Worm (Caenorhabditis elegans) whole organism, L1 larva: Measurements from ENCODE around the gene C08G5.6.

Source experiments
- C04F5.9 ChIP-seq: sonication (generic microtip); optimal IDR thresholded peaks from 2 replicates; lab custom pipeline; 2016; ENCODE audit warnings: missing genetic modification characterization, missing compliant biosample characterization
- C34B4.2 ChIP-seq: sonication (generic microtip); optimal IDR thresholded peaks from 2 replicates; lab custom pipeline; 2017; ENCODE audit warnings: mild to moderate bottlenecking, missing genetic modification characterization, missing compliant biosample characterization
- Y116A8C.19 ChIP-seq: sonication (generic microtip); optimal IDR thresholded peaks from 2 replicates; lab custom pipeline; 2016; ENCODE audit warnings: missing compliant biosample characterization, missing genetic modification characterization, borderline replicate concordance
- blmp-1 ChIP-seq: fragments of 150-350 bp; optimal IDR thresholded peaks from 2 replicates; lab custom pipeline; 2014; ENCODE audit warnings: missing biosample characterization, missing genetic modification characterization
- ceh-63 ChIP-seq: fragments of 200-800 bp; sonication (Bioruptor generic); optimal IDR thresholded peaks from 2 replicates; lab custom pipeline; 2018; ENCODE audit warnings: mild to moderate bottlenecking, missing genetic modification characterization, missing compliant biosample characterization
- ceh-82 ChIP-seq, 3 experiments: fragments of 150-350 bp in 1 of 3; sonication (generic microtip) in 2 of 3; optimal IDR thresholded peaks; 2 replicates each; lab custom pipeline; 2014 to 2017; ENCODE audit warnings: missing biosample characterization in 3 of 3, missing genetic modification characterization in 3 of 3
- ceh-90 ChIP-seq: sonication (generic microtip); optimal IDR thresholded peaks from 2 replicates; lab custom pipeline; 2016; ENCODE audit warnings: missing genetic modification characterization, missing compliant biosample characterization
- efl-1 ChIP-seq, 4 experiments: fragments of 150-350 bp; optimal IDR thresholded peaks in 3 of 4; peaks in 1 of 4; 1 replicate in 1 of 4; 2 replicates in 3 of 4; lab custom pipeline; 2014; ENCODE audit warnings: missing biosample characterization in 2 of 4, missing genetic modification characterization in 2 of 4, missing genetic modification reagents in 2 of 4
- egl-27 ChIP-seq, 2 experiments: fragments of 150-350 bp in 1 of 2; sonication (generic microtip); optimal IDR thresholded peaks; 3 replicates each; lab custom pipeline; 2017 to 2018; ENCODE audit warnings: missing biosample characterization in 2 of 2, missing genetic modification characterization in 2 of 2, missing genetic modification reagents in 2 of 2
- elt-3 ChIP-seq, 6 experiments: fragments of 150-350 bp in 1 of 6; sonication (generic microtip); optimal IDR thresholded peaks; 2 replicates each; lab custom pipeline; 2017 to 2018; ENCODE audit warnings: missing biosample characterization in 6 of 6, missing genetic modification characterization in 6 of 6, inconsistent platforms in 1 of 6
- ets-5 ChIP-seq: fragments of 200-800 bp; sonication (Bioruptor generic); IDR thresholded peaks from 2 replicates; pipeline ENCODE4 v1.3.6; 2022; ENCODE audit warnings: missing genetic modification characterization, missing compliant biosample characterization
- fkh-10 ChIP-seq: sonication (generic microtip); optimal IDR thresholded peaks from 2 replicates; lab custom pipeline; 2017; ENCODE audit warnings: missing biosample characterization, missing genetic modification reagents, missing genetic modification characterization
- fos-1 ChIP-seq: fragments of 150-350 bp; optimal IDR thresholded peaks from 2 replicates; lab custom pipeline; 2014; ENCODE audit warnings: missing biosample characterization, missing genetic modification characterization
- irx-1 ChIP-seq: sonication (generic microtip); optimal IDR thresholded peaks from 2 replicates; lab custom pipeline; 2016; ENCODE audit warnings: missing genetic modification characterization, missing compliant biosample characterization
- isw-1 ChIP-seq: fragments of 200-800 bp; sonication (Bioruptor generic); IDR thresholded peaks from 2 replicates; pipeline ENCODE4 v1.3.6; 2022; ENCODE audit warnings: missing genetic modification characterization, missing compliant biosample characterization
- lin-35 ChIP-seq, 2 experiments: fragments of 150-350 bp; optimal IDR thresholded peaks; 2 replicates each; lab custom pipeline; 2014; ENCODE audit warnings: missing biosample characterization in 2 of 2, missing genetic modification characterization in 2 of 2, missing genetic modification reagents in 2 of 2
- lsy-2 ChIP-seq, 2 experiments: fragments of 150-350 bp; optimal IDR thresholded peaks; 2 replicates each; lab custom pipeline; 2014; ENCODE audit warnings: missing biosample characterization in 2 of 2, missing genetic modification characterization in 2 of 2
- mdl-1 ChIP-seq, 2 experiments: fragments of 150-350 bp; optimal IDR thresholded peaks; 2 replicates each; lab custom pipeline; 2014 to 2017; ENCODE audit warnings: missing biosample characterization in 2 of 2, missing genetic modification characterization in 2 of 2, inconsistent platforms in 1 of 2
- nhr-12 ChIP-seq: sonication (generic microtip); optimal IDR thresholded peaks from 2 replicates; lab custom pipeline; 2017; ENCODE audit warnings: missing biosample characterization, missing genetic modification characterization
- nhr-19 ChIP-seq: fragments of 200-800 bp; sonication (Bioruptor generic); conservative IDR thresholded peaks from 2 replicates; pipeline ENCODE4 v1.3.6; 2022; ENCODE audit warnings: missing genetic modification characterization, missing compliant biosample characterization
- nhr-237 ChIP-seq: fragments of 150-350 bp; optimal IDR thresholded peaks from 2 replicates; lab custom pipeline; 2014; ENCODE audit warnings: missing biosample characterization, missing genetic modification characterization
- nhr-47 ChIP-seq: sonication (generic microtip); optimal IDR thresholded peaks from 2 replicates; lab custom pipeline; 2016; ENCODE audit warnings: mild to moderate bottlenecking, missing genetic modification characterization, moderate library complexity, missing compliant biosample characterization
- nhr-71 ChIP-seq: sonication (generic microtip); optimal IDR thresholded peaks from 2 replicates; lab custom pipeline; 2016; ENCODE audit warnings: mild to moderate bottlenecking, missing genetic modification characterization, moderate library complexity, missing compliant biosample characterization
- nhr-84 ChIP-seq: sonication (generic microtip); optimal IDR thresholded peaks from 2 replicates; lab custom pipeline; 2017; ENCODE audit warnings: missing biosample characterization, missing genetic modification characterization
- pax-3 ChIP-seq: fragments of 200-800 bp; sonication (Bioruptor generic); optimal IDR thresholded peaks from 2 replicates; lab custom pipeline; 2018; ENCODE audit warnings: mild to moderate bottlenecking, missing genetic modification characterization, moderate library complexity, missing compliant biosample characterization
- skn-1 ChIP-seq: fragments of 150-350 bp; optimal IDR thresholded peaks from 2 replicates; lab custom pipeline; 2014; ENCODE audit warnings: missing biosample characterization, missing genetic modification characterization
- snpc-4 ChIP-seq: fragments of 150-350 bp; optimal IDR thresholded peaks from 2 replicates; lab custom pipeline; 2014; ENCODE audit warnings: missing biosample characterization, missing genetic modification characterization
- snu-23 ChIP-seq: sonication (generic microtip); optimal IDR thresholded peaks from 2 replicates; lab custom pipeline; 2016; ENCODE audit warnings: missing genetic modification characterization, missing compliant biosample characterization
- sptf-1 ChIP-seq: fragments of 150-350 bp; optimal IDR thresholded peaks from 2 replicates; lab custom pipeline; 2014; ENCODE audit warnings: missing biosample characterization, missing genetic modification characterization
- swsn-7 ChIP-seq: sonication (generic microtip); optimal IDR thresholded peaks from 2 replicates; lab custom pipeline; 2016; ENCODE audit warnings: missing genetic modification characterization, missing compliant biosample characterization
- tlp-1 ChIP-seq: fragments of 150-350 bp; optimal IDR thresholded peaks from 2 replicates; lab custom pipeline; 2014; ENCODE audit warnings: missing biosample characterization, missing genetic modification characterization
- unc-130 ChIP-seq: fragments of 150-350 bp; optimal IDR thresholded peaks from 2 replicates; lab custom pipeline; 2017; ENCODE audit warnings: missing biosample characterization, missing genetic modification characterization, inconsistent platforms
- unc-30 ChIP-seq: sonication (generic microtip); optimal IDR thresholded peaks from 2 replicates; lab custom pipeline; 2017; ENCODE audit warnings: missing biosample characterization, missing genetic modification characterization
- unc-86 ChIP-seq: sonication (generic microtip); optimal IDR thresholded peaks from 2 replicates; lab custom pipeline; 2016; ENCODE audit warnings: missing genetic modification characterization, missing compliant biosample characterization
- unc-98 ChIP-seq: fragments of 200-800 bp; sonication (Bioruptor generic); IDR thresholded peaks from 2 replicates; pipeline ENCODE4 v1.3.6; 2022; ENCODE audit warnings: missing genetic modification characterization, missing compliant biosample characterization
- vab-15 ChIP-seq: sonication (generic microtip); optimal IDR thresholded peaks from 2 replicates; lab custom pipeline; 2017; ENCODE audit warnings: missing genotype, mild to moderate bottlenecking, missing genetic modification characterization, missing compliant biosample characterization
- xbp-1 ChIP-seq: sonication (generic microtip); optimal IDR thresholded peaks from 2 replicates; lab custom pipeline; 2016; ENCODE audit warnings: missing genetic modification characterization, missing compliant biosample characterization
- ztf-4 ChIP-seq: fragments of 150-350 bp; optimal IDR thresholded peaks from 2 replicates; lab custom pipeline; 2014; ENCODE audit warnings: missing biosample characterization, missing genetic modification characterization

C08G5.6 gene

ce11 chrII:773830-774229 lies 3.5 kb downstream of the C08G5.6 start:
- TF ChIP-seq fkh-10 (GFP tag; lab: Kevin White, UChicago): peak; percentile 34
- no peak for TF ChIP-seq nhr-19 (GFP tag; lab: Robert Waterston, UW)

- TF ChIP-seq nhr-71 (tag; lab: Kevin White, UChicago) (no peak), ceh-90 (tag; lab: Kevin White, UChicago) (no peak), fos-1 (tag; lab: Kevin White, UChicago) (no peak), egl-27 (tag; optimal IDR thresholded peaks at IDR 0.05; lab: Kevin White, UChicago) (no peak), unc-30 (no peak)
Measured at ce11 chrII:775033-775432, 4.7 kb downstream of the C08G5.6 start, which contains the start of gene Y39F10A.1. Gene Y39F10A.1 (plus strand): TSS chrII:775333.

ce11 chrII:782903-783302 lies 12.6 kb downstream of the C08G5.6 start, which contains the start of gene Y39F10A.3:
Gene Y39F10A.3 (minus strand): TSS chrII:783003.
- TF ChIP-seq ceh-63 (GFP tag; lab: Kevin White, UChicago) (no peak), blmp-1 (tag; lab: Kevin White, UChicago) (no peak), Y116A8C.19 (tag; lab: Kevin White, UChicago) (no peak), elt-3 (tag; optimal IDR thresholded peaks at IDR 0.05; lab: Kevin White, UChicago) (no peak), lin-35 (GFP tag; optimal IDR thresholded peaks at IDR 0.05; lab: Kevin White, UChicago) (no peak)

- TF ChIP-seq ceh-82 (tag; optimal IDR thresholded peaks at IDR 0.05; lab: Kevin White, UChicago) (no peak), nhr-47 (tag; lab: Kevin White, UChicago) (no peak), lsy-2 (tag; optimal IDR thresholded peaks at IDR 0.05; lab: Kevin White, UChicago) (no peak), fkh-10 (GFP tag; lab: Kevin White, UChicago) (no peak), nhr-84 (tag; lab: Kevin White, UChicago) (no peak), pax-3 (tag; lab: Kevin White, UChicago) (no peak), mdl-1 (tag; optimal IDR thresholded peaks at IDR 0.05; lab: Kevin White, UChicago) (no peak), C34B4.2 (tag; lab: Kevin White, UChicago) (no peak), C04F5.9 (tag; lab: Kevin White, UChicago) (no peak), nhr-71 (tag; lab: Kevin White, UChicago) (no peak), irx-1 (tag; lab: Kevin White, UChicago) (no peak), snpc-4 (tag; lab: Kevin White, UChicago) (no peak), tlp-1 (tag; lab: Kevin White, UChicago) (no peak), blmp-1 (tag; lab: Kevin White, UChicago) (no peak), nhr-237 (tag; lab: Kevin White, UChicago) (no peak), nhr-12 (tag; lab: Kevin White, UChicago) (no peak), ceh-63 (GFP tag; lab: Kevin White, UChicago) (no peak), unc-130 (tag; lab: Kevin White, UChicago) (no peak), skn-1 (tag; lab: Kevin White, UChicago) (no peak), xbp-1 (tag; lab: Kevin White, UChicago) (no peak)
Measured at ce11 chrII:783532-783931, 13.2 kb downstream of the C08G5.6 start, which contains the start of gene Y39F10A.6. Gene Y39F10A.6 (minus strand): TSS chrII:783632.

DNA sequence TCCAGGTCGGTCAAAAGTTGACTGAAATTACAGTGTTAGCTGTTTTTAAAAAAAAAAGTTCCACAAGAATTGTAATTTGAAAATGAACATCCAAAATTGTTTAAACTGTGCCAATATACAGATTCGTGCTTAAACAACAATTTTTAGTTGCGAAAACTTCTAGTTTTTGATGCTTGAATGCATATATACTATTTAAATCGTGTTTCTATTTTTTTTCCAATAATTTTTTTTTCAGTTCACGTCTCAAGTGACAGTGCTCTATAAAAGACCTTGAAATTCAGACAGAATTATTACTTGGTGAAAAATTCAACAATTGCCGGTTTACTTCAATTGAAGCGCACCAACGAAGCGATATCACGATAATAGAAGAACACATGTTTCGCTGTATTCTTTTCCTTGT lies 16.6 kb downstream of the C08G5.6 start, which contains the start of gene F46F5.16:
Gene F46F5.16 (plus strand): TSS at position 301 of the 400 bp plus-strand sequence.
- TF ChIP-seq sptf-1: no peak
- no peak for TF ChIP-seq snu-23 (GFP tag; lab: Kevin White, UChicago)
- no peak for TF ChIP-seq C34B4.2 (tag; lab: Kevin White, UChicago)
- TF ChIP-seq fos-1 (tag; lab: Kevin White, UChicago): no peak
- no peak for TF ChIP-seq irx-1 (tag; lab: Kevin White, UChicago)
- TF ChIP-seq nhr-71 (tag; lab: Kevin White, UChicago): no peak
- TF ChIP-seq mdl-1 (tag; optimal IDR thresholded peaks at IDR 0.05; lab: Kevin White, UChicago): no peak

- TF ChIP-seq vab-15 (no peak), isw-1 (no peak), lsy-2 (tag; optimal IDR thresholded peaks at IDR 0.05; lab: Kevin White, UChicago) (no peak), snu-23 (GFP tag; lab: Kevin White, UChicago) (no peak), tlp-1 (tag; lab: Kevin White, UChicago) (no peak), ceh-63 (GFP tag; lab: Kevin White, UChicago) (no peak), swsn-7 (tag; lab: Kevin White, UChicago) (no peak), unc-86 (no peak), efl-1 (optimal IDR thresholded peaks at IDR 0.05; lab: Kevin White, UChicago) (no peak), efl-1 (GFP tag; optimal IDR thresholded peaks at IDR 0.05 in 1 of 2; lab: Kevin White, UChicago) (no peak), unc-30 (no peak), ets-5 (GFP tag; lab: Robert Waterston, UW) (no peak), ztf-4 (no peak), nhr-12 (tag; lab: Kevin White, UChicago) (no peak), snpc-4 (tag; lab: Kevin White, UChicago) (no peak), unc-98 (GFP tag; lab: Robert Waterston, UW) (no peak)
Measured at ce11 chrII:788139-788538, 17.8 kb downstream of the C08G5.6 start, which contains the start of gene F46F5.15. Gene F46F5.15 (plus strand): TSS chrII:788439.
